Worm (Caenorhabditis elegans): ENCODE data around the gene R10E4.9.

Gene R10E4.9

DNA sequence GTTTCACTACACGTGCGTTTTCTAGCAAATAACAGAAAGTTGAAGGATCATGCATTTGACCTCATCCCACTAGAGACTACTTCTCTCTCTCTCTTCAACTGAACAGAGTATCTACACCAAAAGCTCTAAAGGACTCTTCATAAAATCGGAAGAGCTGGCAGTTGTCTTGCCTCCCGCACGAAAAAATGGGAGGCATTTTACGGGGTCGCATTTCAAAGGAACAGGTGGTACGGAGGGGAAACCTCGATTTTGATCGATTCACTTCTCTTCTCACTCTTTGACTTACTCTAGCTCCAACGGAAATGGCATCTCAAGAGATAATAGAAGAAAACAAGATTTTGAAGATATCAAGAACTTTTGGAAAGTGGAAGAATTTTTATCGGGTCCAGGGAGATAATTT is 19.0 kb downstream of the R10E4.9 start:
- TF ChIP-seq F13H6.1 (tag; optimal IDR thresholded peaks at IDR 0.05): peak; percentile 90
- no peak for TF ChIP-seq aly-2 (tag; optimal IDR thresholded peaks at IDR 0.05)
- TF ChIP-seq unc-39 (tag; optimal IDR thresholded peaks at IDR 0.05): no peak
- TF ChIP-seq Y55F3AM.14 (GFP tag; optimal IDR thresholded peaks at IDR 0.05): no peak
- TF ChIP-seq nhr-25 (tag; optimal IDR thresholded peaks at IDR 0.05): no peak
- TF ChIP-seq sem-4 (tag; optimal IDR thresholded peaks at IDR 0.05): no peak
- no peak for TF ChIP-seq skn-1 (tag; optimal IDR thresholded peaks at IDR 0.05)
- TF ChIP-seq C34F6.9 (tag; optimal IDR thresholded peaks at IDR 0.05): peak; percentile 35
- TF ChIP-seq unc-55 (GFP tag; optimal IDR thresholded peaks at IDR 0.05): no peak
- TF ChIP-seq nhr-129 (tag; optimal IDR thresholded peaks at IDR 0.05): peak; percentile 68
- no peak for TF ChIP-seq nhr-21 (tag; optimal IDR thresholded peaks at IDR 0.05)
- no peak for TF ChIP-seq nhr-12 (tag; optimal IDR thresholded peaks at IDR 0.05)
- TF ChIP-seq nhr-23 (tag; optimal IDR thresholded peaks at IDR 0.05): no peak
- TF ChIP-seq egl-27 (tag; optimal IDR thresholded peaks at IDR 0.05): peak; percentile 44
- no peak for TF ChIP-seq unc-62 (GFP tag; optimal IDR thresholded peaks at IDR 0.05)
- TF ChIP-seq snpc-4 (tag; optimal IDR thresholded peaks at IDR 0.05): no peak
- no peak for TF ChIP-seq ZK546.5 (tag; optimal IDR thresholded peaks at IDR 0.05)
- no peak for TF ChIP-seq elt-1 (tag; optimal IDR thresholded peaks at IDR 0.05)
- no peak for TF ChIP-seq zag-1 (tag; optimal IDR thresholded peaks at IDR 0.05)
- no peak for TF ChIP-seq nhr-11 (tag; optimal IDR thresholded peaks at IDR 0.05)
- no peak for TF ChIP-seq crh-2 (tag; optimal IDR thresholded peaks at IDR 0.05)
- TF ChIP-seq mdl-1 (tag; optimal IDR thresholded peaks at IDR 0.05): no peak
- TF ChIP-seq sma-9 (GFP tag; optimal IDR thresholded peaks at IDR 0.05): peak; percentile 80
- TF ChIP-seq sma-9 (tag; optimal IDR thresholded peaks at IDR 0.05): no peak
- no peak for TF ChIP-seq blmp-1 (tag; optimal IDR thresholded peaks at IDR 0.05; ENCODE audit: insufficient read depth)
- no peak for TF ChIP-seq lin-13 (GFP tag; optimal IDR thresholded peaks at IDR 0.05)
- no peak for TF ChIP-seq alr-1 (tag; optimal IDR thresholded peaks at IDR 0.05)
- peak in 1 of 2 experiments; percentile 41 for TF ChIP-seq lsy-2 (tag; optimal IDR thresholded peaks at IDR 0.05)
- TF ChIP-seq fos-1 (tag; optimal IDR thresholded peaks at IDR 0.05): no peak
- TF ChIP-seq ztf-11 (tag; optimal IDR thresholded peaks at IDR 0.05): no peak
- TF ChIP-seq nhr-10 (tag; optimal IDR thresholded peaks at IDR 0.05): no peak
- no peak for TF ChIP-seq nhr-6 (tag; optimal IDR thresholded peaks at IDR 0.05)
- no peak for TF ChIP-seq nhr-77 (tag; optimal IDR thresholded peaks at IDR 0.05)
- no peak for TF ChIP-seq gmeb-1 (tag; optimal IDR thresholded peaks at IDR 0.05)
- no peak for TF ChIP-seq ztf-1 (GFP tag; conservative IDR thresholded peaks at IDR 0.05)
- no peak for TF ChIP-seq lin-11 (tag; optimal IDR thresholded peaks at IDR 0.05)
- TF ChIP-seq mbf-1 (tag; optimal IDR thresholded peaks at IDR 0.05): no peak
- TF ChIP-seq dmd-4 (tag; optimal IDR thresholded peaks at IDR 0.05): no peak
- no peak for TF ChIP-seq ama-1 (optimal IDR thresholded peaks at IDR 0.05)
- no peak for TF ChIP-seq elt-3 (tag; optimal IDR thresholded peaks at IDR 0.05)
- TF ChIP-seq R02D3.7 (tag; optimal IDR thresholded peaks at IDR 0.05): no peak
- TF ChIP-seq nhr-237 (tag; optimal IDR thresholded peaks at IDR 0.05): no peak
- no peak for TF ChIP-seq lin-39 (tag; optimal IDR thresholded peaks at IDR 0.05)
- TF ChIP-seq ceh-82 (tag; optimal IDR thresholded peaks at IDR 0.05): no peak
- TF ChIP-seq sma-3 (GFP tag; optimal IDR thresholded peaks at IDR 0.05): no peak
- peak; percentile 21 for TF ChIP-seq ztf-4 (tag; optimal IDR thresholded peaks at IDR 0.05)
- TF ChIP-seq ceh-16 (tag; optimal IDR thresholded peaks at IDR 0.05): no peak
- no peak for TF ChIP-seq mab-5 (tag; optimal IDR thresholded peaks at IDR 0.05)
- TF ChIP-seq peb-1 (tag; optimal IDR thresholded peaks at IDR 0.05): no peak

Data from whole organism, L2 larva.